Worm (Caenorhabditis elegans) whole organism, L1 larva: Measurements from ENCODE around the gene srj-21.

ENCODE experiments used
- C04F5.9 ChIP-seq: sonication (generic microtip); optimal IDR thresholded peaks from 2 replicates; lab custom pipeline; 2016; ENCODE audit warnings: missing genetic modification characterization, missing compliant biosample characterization
- C16A3.4 ChIP-seq: fragments of 150-350 bp; optimal IDR thresholded peaks from 2 replicates; lab custom pipeline; 2014; ENCODE audit warnings: missing biosample characterization, missing genetic modification characterization
- Y116A8C.19 ChIP-seq: sonication (generic microtip); optimal IDR thresholded peaks from 2 replicates; lab custom pipeline; 2016; ENCODE audit warnings: missing compliant biosample characterization, missing genetic modification characterization, borderline replicate concordance
- alr-1 ChIP-seq: fragments of 200-800 bp; sonication (Bioruptor generic); optimal IDR thresholded peaks from 2 replicates; lab custom pipeline; 2018; ENCODE audit warnings: borderline replicate concordance, mild to moderate bottlenecking, missing genetic modification characterization, missing compliant biosample characterization
- ama-1 ChIP-seq: fragments of 150-350 bp; optimal IDR thresholded peaks from 2 replicates; lab custom pipeline; 2014
- blmp-1 ChIP-seq: fragments of 150-350 bp; optimal IDR thresholded peaks from 2 replicates; lab custom pipeline; 2014; ENCODE audit warnings: missing biosample characterization, missing genetic modification characterization
- ceh-82 ChIP-seq, 3 experiments: fragments of 150-350 bp in 1 of 3; sonication (generic microtip) in 2 of 3; optimal IDR thresholded peaks; 2 replicates each; lab custom pipeline; 2014 to 2017; ENCODE audit warnings: missing biosample characterization in 3 of 3, missing genetic modification characterization in 3 of 3
- ceh-88 ChIP-seq: fragments of 200-800 bp; sonication (Bioruptor generic); IDR thresholded peaks from 2 replicates; pipeline ENCODE4 v1.3.6; 2022; ENCODE audit warnings: missing genetic modification characterization, missing compliant biosample characterization
- ces-1 ChIP-seq: fragments of 150-350 bp; optimal IDR thresholded peaks from 2 replicates; lab custom pipeline; 2014; ENCODE audit warnings: missing biosample characterization, missing genetic modification reagents, missing genetic modification characterization
- efl-1 ChIP-seq, 4 experiments: fragments of 150-350 bp; optimal IDR thresholded peaks in 3 of 4; peaks in 1 of 4; 1 replicate in 1 of 4; 2 replicates in 3 of 4; lab custom pipeline; 2014; ENCODE audit warnings: missing biosample characterization in 2 of 4, missing genetic modification characterization in 2 of 4, missing genetic modification reagents in 2 of 4
- efl-3 ChIP-seq: fragments of 200-800 bp; sonication (Bioruptor generic); optimal IDR thresholded peaks from 2 replicates; lab custom pipeline; 2018; ENCODE audit warnings: mild to moderate bottlenecking, missing genetic modification characterization, missing compliant biosample characterization
- elt-2 ChIP-seq: sonication (generic microtip); optimal IDR thresholded peaks from 2 replicates; lab custom pipeline; 2016; ENCODE audit warnings: missing genetic modification characterization, mild to moderate bottlenecking, inconsistent platforms, missing compliant biosample characterization, missing genetic modification reagents
- fkh-10 ChIP-seq: sonication (generic microtip); optimal IDR thresholded peaks from 2 replicates; lab custom pipeline; 2017; ENCODE audit warnings: missing biosample characterization, missing genetic modification reagents, missing genetic modification characterization
- fkh-4 ChIP-seq: sonication (generic microtip); optimal IDR thresholded peaks from 2 replicates; lab custom pipeline; 2016; ENCODE audit warnings: missing compliant biosample characterization, missing genetic modification characterization, borderline replicate concordance
- fos-1 ChIP-seq: fragments of 150-350 bp; optimal IDR thresholded peaks from 2 replicates; lab custom pipeline; 2014; ENCODE audit warnings: missing biosample characterization, missing genetic modification characterization
- hlh-17 ChIP-seq: fragments of 200-800 bp; sonication (Bioruptor generic); optimal IDR thresholded peaks from 2 replicates; lab custom pipeline; 2018; ENCODE audit warnings: missing genetic modification characterization, mild to moderate bottlenecking, missing compliant biosample characterization, moderate library complexity, borderline replicate concordance
- hlh-4 ChIP-seq: sonication (generic microtip); optimal IDR thresholded peaks from 2 replicates; lab custom pipeline; 2016; ENCODE audit warnings: mild to moderate bottlenecking, missing genetic modification characterization, missing compliant biosample characterization
- isw-1 ChIP-seq: fragments of 200-800 bp; sonication (Bioruptor generic); IDR thresholded peaks from 2 replicates; pipeline ENCODE4 v1.3.6; 2022; ENCODE audit warnings: missing genetic modification characterization, missing compliant biosample characterization
- lsy-2 ChIP-seq, 2 experiments: fragments of 150-350 bp; optimal IDR thresholded peaks; 2 replicates each; lab custom pipeline; 2014; ENCODE audit warnings: missing biosample characterization in 2 of 2, missing genetic modification characterization in 2 of 2
- mab-9 ChIP-seq: fragments of 200-800 bp; sonication (Bioruptor generic); IDR thresholded peaks from 2 replicates; pipeline ENCODE4 v1.3.6; 2022; ENCODE audit warnings: missing genetic modification reagents, missing genetic modification characterization, missing compliant biosample characterization
- mdl-1 ChIP-seq, 2 experiments: fragments of 150-350 bp; optimal IDR thresholded peaks; 2 replicates each; lab custom pipeline; 2014 to 2017; ENCODE audit warnings: missing biosample characterization in 2 of 2, missing genetic modification characterization in 2 of 2, inconsistent platforms in 1 of 2
- nhr-11 ChIP-seq: fragments of 150-350 bp; optimal IDR thresholded peaks from 2 replicates; lab custom pipeline; 2014; ENCODE audit warnings: missing biosample characterization, missing genetic modification characterization
- nhr-12 ChIP-seq: sonication (generic microtip); optimal IDR thresholded peaks from 2 replicates; lab custom pipeline; 2017; ENCODE audit warnings: missing biosample characterization, missing genetic modification characterization
- nhr-19 ChIP-seq: fragments of 200-800 bp; sonication (Bioruptor generic); conservative IDR thresholded peaks from 2 replicates; pipeline ENCODE4 v1.3.6; 2022; ENCODE audit warnings: missing genetic modification characterization, missing compliant biosample characterization
- nhr-28 ChIP-seq: fragments of 150-350 bp; optimal IDR thresholded peaks from 2 replicates; lab custom pipeline; 2014; ENCODE audit warnings: missing biosample characterization, missing genetic modification characterization
- nhr-71 ChIP-seq: sonication (generic microtip); optimal IDR thresholded peaks from 2 replicates; lab custom pipeline; 2016; ENCODE audit warnings: mild to moderate bottlenecking, missing genetic modification characterization, moderate library complexity, missing compliant biosample characterization
- nhr-76 ChIP-seq: sonication (generic microtip); optimal IDR thresholded peaks from 2 replicates; lab custom pipeline; 2017; ENCODE audit warnings: missing biosample characterization, missing genetic modification characterization
- nhr-77 ChIP-seq: fragments of 150-350 bp; optimal IDR thresholded peaks from 2 replicates; lab custom pipeline; 2014; ENCODE audit warnings: missing biosample characterization, missing genetic modification characterization
- nhr-90 ChIP-seq: sonication (generic microtip); optimal IDR thresholded peaks from 2 replicates; lab custom pipeline; 2016; ENCODE audit warnings: mild to moderate bottlenecking, missing genetic modification characterization, missing compliant biosample characterization; ENCODE audit not compliant: poor library complexity
- pax-3 ChIP-seq: fragments of 200-800 bp; sonication (Bioruptor generic); optimal IDR thresholded peaks from 2 replicates; lab custom pipeline; 2018; ENCODE audit warnings: mild to moderate bottlenecking, missing genetic modification characterization, moderate library complexity, missing compliant biosample characterization
- rnt-1 ChIP-seq: sonication (generic microtip); optimal IDR thresholded peaks from 2 replicates; lab custom pipeline; 2016; ENCODE audit warnings: mild to moderate bottlenecking, missing genetic modification characterization, moderate library complexity, missing compliant biosample characterization
- skn-1 ChIP-seq: fragments of 150-350 bp; optimal IDR thresholded peaks from 2 replicates; lab custom pipeline; 2014; ENCODE audit warnings: missing biosample characterization, missing genetic modification characterization
- snu-23 ChIP-seq: sonication (generic microtip); optimal IDR thresholded peaks from 2 replicates; lab custom pipeline; 2016; ENCODE audit warnings: missing genetic modification characterization, missing compliant biosample characterization
- sox-4 ChIP-seq: sonication (generic microtip); optimal IDR thresholded peaks from 2 replicates; lab custom pipeline; 2016; ENCODE audit warnings: missing genetic modification characterization, missing compliant biosample characterization
- unc-30 ChIP-seq: sonication (generic microtip); optimal IDR thresholded peaks from 2 replicates; lab custom pipeline; 2017; ENCODE audit warnings: missing biosample characterization, missing genetic modification characterization
- unc-62 ChIP-seq: fragments of 150-350 bp; optimal IDR thresholded peaks from 2 replicates; lab custom pipeline; 2014; ENCODE audit warnings: missing biosample characterization, missing genetic modification reagents, missing genetic modification characterization
- unc-98 ChIP-seq: fragments of 200-800 bp; sonication (Bioruptor generic); IDR thresholded peaks from 2 replicates; pipeline ENCODE4 v1.3.6; 2022; ENCODE audit warnings: missing genetic modification characterization, missing compliant biosample characterization
- xbp-1 ChIP-seq: sonication (generic microtip); optimal IDR thresholded peaks from 2 replicates; lab custom pipeline; 2016; ENCODE audit warnings: missing genetic modification characterization, missing compliant biosample characterization

srj-21 gene

DNA sequence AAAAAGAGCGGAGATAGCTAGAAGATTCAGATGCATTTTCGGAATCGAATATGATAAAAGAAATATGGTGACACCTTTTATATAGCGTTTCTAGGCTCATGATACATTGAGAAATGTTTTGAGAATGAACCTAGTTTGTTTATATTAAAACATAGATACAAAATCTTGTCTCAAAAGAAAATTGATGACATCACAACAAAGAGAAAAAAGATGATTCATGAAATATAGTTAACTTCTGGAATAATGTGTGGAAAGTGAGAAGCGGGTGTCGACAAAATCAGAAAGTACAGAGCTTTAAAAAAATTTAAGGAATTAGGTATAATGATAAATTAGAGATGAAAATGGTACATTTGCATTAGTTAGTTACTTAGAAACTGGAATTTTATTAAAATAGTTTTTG lies 47.6 kb downstream of the srj-21 start, which contains the start of gene D1054.10:
D1054.10 (minus strand) TSS at position 101 of the 400 bp plus-strand sequence.
- TF ChIP-seq efl-3 (GFP tag; lab: Kevin White, UChicago) (no peak), nhr-77 (no peak), skn-1 (no peak), lsy-2 (tag; optimal IDR thresholded peaks at IDR 0.05; lab: Kevin White, UChicago) (no peak), nhr-71 (no peak), nhr-11 (tag; lab: Kevin White, UChicago) (no peak), xbp-1 (tag; lab: Kevin White, UChicago) (no peak), fkh-10 (no peak), hlh-4 (tag; lab: Kevin White, UChicago) (no peak), nhr-12 (no peak), unc-62 (no peak), nhr-76 (tag; lab: Kevin White, UChicago) (no peak), unc-30 (tag; lab: Kevin White, UChicago) (no peak), ces-1 (GFP tag; lab: Kevin White, UChicago) (no peak), rnt-1 (no peak)

DNA sequence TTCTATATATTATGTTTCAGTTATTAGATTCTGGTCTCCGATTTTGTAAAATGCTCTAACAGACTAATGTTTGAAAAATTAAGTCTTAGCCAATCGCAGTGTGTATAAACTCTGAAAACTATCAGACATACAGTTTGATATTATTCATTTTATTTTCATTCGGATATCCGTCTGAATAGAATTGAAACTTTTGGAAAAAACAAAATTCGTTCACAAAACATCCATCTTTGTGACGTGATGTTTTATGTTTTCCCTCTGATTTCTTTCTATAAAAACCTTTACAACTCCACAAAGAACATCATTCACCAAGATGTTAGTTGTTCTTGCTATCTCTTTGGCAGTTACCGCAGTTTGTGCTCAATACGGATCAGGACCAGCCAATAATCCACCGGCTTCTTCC lies 48.4 kb downstream of the srj-21 start, which contains the start of gene ule-3:
ule-3 (plus strand) TSS at position 301 of the 400 bp plus-strand sequence.
- TF ChIP-seq fos-1 (tag; lab: Kevin White, UChicago) (no peak), ceh-88 (GFP tag; lab: Robert Waterston, UW) (no peak), hlh-4 (tag; lab: Kevin White, UChicago) (no peak), fkh-4 (tag; lab: Kevin White, UChicago) (no peak), rnt-1 (no peak), mab-9 (no peak), nhr-11 (tag; lab: Kevin White, UChicago) (no peak), efl-1 (optimal IDR thresholded peaks at IDR 0.05; lab: Kevin White, UChicago) (no peak), efl-1 (GFP tag; optimal IDR thresholded peaks at IDR 0.05 in 1 of 2; lab: Kevin White, UChicago) (no peak), alr-1 (tag; lab: Kevin White, UChicago) (no peak), Y116A8C.19 (no peak), hlh-17 (GFP tag; lab: Kevin White, UChicago) (no peak), blmp-1 (no peak), isw-1 (no peak), unc-98 (GFP tag; lab: Robert Waterston, UW) (no peak), snu-23 (no peak)
- TF ChIP-seq, all 84 proteins: peak for 0

DNA sequence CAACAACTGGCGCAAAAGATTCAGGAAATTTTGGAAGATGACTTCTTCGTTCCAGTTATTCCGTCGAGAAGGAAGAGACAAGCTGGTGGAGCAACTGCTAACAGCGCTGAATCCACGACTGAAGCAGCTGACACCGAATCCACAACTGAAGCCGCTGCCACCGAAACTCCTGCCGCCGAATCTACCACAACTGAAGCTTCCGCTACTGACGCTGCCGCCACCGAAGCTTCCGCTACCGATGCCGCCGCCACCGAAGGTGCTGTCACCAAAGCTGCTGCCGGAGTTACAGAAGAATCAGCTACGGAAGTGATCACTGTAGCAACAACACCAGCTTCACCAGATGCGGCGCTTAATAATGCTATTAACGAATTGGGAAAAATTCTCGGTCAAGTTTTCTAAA lies 49.3 kb downstream of the srj-21 start:
- no peak for TF ChIP-seq ceh-82 (tag; optimal IDR thresholded peaks at IDR 0.05; lab: Kevin White, UChicago)
- no peak for TF ChIP-seq nhr-71
- no peak for TF ChIP-seq sox-4 (tag; lab: Kevin White, UChicago)
- TF ChIP-seq pax-3 (tag; lab: Kevin White, UChicago): no peak
- TF ChIP-seq unc-98 (GFP tag; lab: Robert Waterston, UW): no peak
- no peak for TF ChIP-seq nhr-19
- TF ChIP-seq ama-1 (lab: Kevin White, UChicago): no peak
- TF ChIP-seq elt-2 (tag; lab: Kevin White, UChicago): no peak
- no peak for TF ChIP-seq xbp-1 (tag; lab: Kevin White, UChicago)
- TF ChIP-seq C04F5.9 (tag; lab: Kevin White, UChicago): no peak
- no peak for TF ChIP-seq nhr-28 (tag; lab: Kevin White, UChicago)
- TF ChIP-seq nhr-90 (tag; lab: Kevin White, UChicago): no peak
- no peak for TF ChIP-seq nhr-76 (tag; lab: Kevin White, UChicago)
- TF ChIP-seq ces-1 (GFP tag; lab: Kevin White, UChicago): no peak
- no peak for TF ChIP-seq mdl-1 (tag; optimal IDR thresholded peaks at IDR 0.05; lab: Kevin White, UChicago)
- TF ChIP-seq C16A3.4 (tag; lab: Kevin White, UChicago): no peak
- TF ChIP-seq, all 84 proteins: peak for 0
